Fruit fly (Drosophila melanogaster): ENCODE measurements around the gene CG13855.

The CG13855 gene

dm6 chr3R:22367126-22368076, 38.3 kb upstream of the CG13855 start, which contains the start of the genes Polr3F and PyK (continued):
- TF ChIP-seq lab (GFP tag; optimal IDR thresholded peaks at IDR 0.05), result peak; percentile 43
- no peak for TF ChIP-seq CG4282 (GFP tag; optimal IDR thresholded peaks at IDR 0.05)
- no peak for TF ChIP-seq pfk (GFP tag; optimal IDR thresholded peaks at IDR 0.05)
- TF ChIP-seq lola (GFP tag; optimal IDR thresholded peaks at IDR 0.05), result no peak
- TF ChIP-seq tup (GFP tag; optimal IDR thresholded peaks at IDR 0.05), result no peak
- no peak for TF ChIP-seq CG33213 (GFP tag; optimal IDR thresholded peaks at IDR 0.05)
- peak; percentile 9 for TF ChIP-seq twi (tag; optimal IDR thresholded peaks at IDR 0.05)
- no peak for TF ChIP-seq CG2129 (GFP tag; IDR thresholded peaks at IDR 0.05; ENCODE audit: partially characterized antibody)
- no peak for TF ChIP-seq CG42726 (GFP tag; IDR thresholded peaks at IDR 0.05; ENCODE audit: partially characterized antibody)
- no peak for TF ChIP-seq Eip74EF (GFP tag; optimal IDR thresholded peaks at IDR 0.05)
- TF ChIP-seq Opbp (GFP tag; IDR thresholded peaks at IDR 0.05; ENCODE audit: partially characterized antibody), result no peak
- no peak for TF ChIP-seq Hand (GFP tag; optimal IDR thresholded peaks at IDR 0.05)
- peak; percentile 3 for TF ChIP-seq dmrt99B (tag; optimal IDR thresholded peaks at IDR 0.05)
- no peak for TF ChIP-seq jing (GFP tag; optimal IDR thresholded peaks at IDR 0.05)
- no peak for TF ChIP-seq CG17359 (tag; optimal IDR thresholded peaks at IDR 0.05)
- no peak for TF ChIP-seq ttk (GFP tag; IDR thresholded peaks at IDR 0.05)
- TF ChIP-seq MBD-R2 (GFP tag; IDR thresholded peaks at IDR 0.05), result peak; percentile 71; the same call in 1 of the 2 replicates
- TF ChIP-seq ind (GFP tag; optimal IDR thresholded peaks at IDR 0.05), result peak; percentile 14
- TF ChIP-seq E2f1 (GFP tag; IDR thresholded peaks at IDR 0.05), result no peak
- TF ChIP-seq CG31365 (tag; optimal IDR thresholded peaks at IDR 0.05), result no peak
- no peak for TF ChIP-seq CG10462 (GFP tag; optimal IDR thresholded peaks at IDR 0.05)
- no peak for TF ChIP-seq CG13894 (tag; optimal IDR thresholded peaks at IDR 0.05)
- TF ChIP-seq maf-S (GFP tag; optimal IDR thresholded peaks at IDR 0.05), result no peak
- TF ChIP-seq CG6272 (GFP tag; IDR thresholded peaks at IDR 0.05), result no peak
- no peak for TF ChIP-seq Sry-β (GFP tag; optimal IDR thresholded peaks at IDR 0.05)
- TF ChIP-seq luna (GFP tag; optimal IDR thresholded peaks at IDR 0.05), result no peak
- TF ChIP-seq scrt (GFP tag; optimal IDR thresholded peaks at IDR 0.05), result no peak
- TF ChIP-seq bcd (GFP tag; optimal IDR thresholded peaks at IDR 0.05), result no peak
- TF ChIP-seq peb (GFP tag; IDR thresholded peaks at IDR 0.05), result no peak
- TF ChIP-seq amos (GFP tag; IDR thresholded peaks at IDR 0.05; ENCODE audit: partially characterized antibody), result no peak; the same call in 1 of the 2 replicates
- TF ChIP-seq Sin3A (optimal IDR thresholded peaks at IDR 0.05), result peak; percentile 18
- peak; percentile 44 for TF ChIP-seq Meics (GFP tag; optimal IDR thresholded peaks at IDR 0.05)
- no peak for TF ChIP-seq CG14965 (GFP tag; optimal IDR thresholded peaks at IDR 0.05; ENCODE audit: borderline replicate concordance)
- no peak for TF ChIP-seq CG1792 (GFP tag; optimal IDR thresholded peaks at IDR 0.05)
- no peak for TF ChIP-seq CG2875 (GFP tag; optimal IDR thresholded peaks at IDR 0.05)
- no peak for TF ChIP-seq CG32532 (GFP tag; IDR thresholded peaks at IDR 0.05)
- TF ChIP-seq bab2 (GFP tag; optimal IDR thresholded peaks at IDR 0.05), result no peak
- TF ChIP-seq Poxn (GFP tag; IDR thresholded peaks at IDR 0.05), result no peak
- TF ChIP-seq CG17186 (GFP tag; optimal IDR thresholded peaks at IDR 0.05), result no peak
- TF ChIP-seq fd64A (GFP tag; optimal IDR thresholded peaks at IDR 0.05), result no peak
- no peak for TF ChIP-seq CG8765 (GFP tag; IDR thresholded peaks at IDR 0.05)
- no peak for TF ChIP-seq CG15073 (GFP tag; optimal IDR thresholded peaks at IDR 0.05)
- TF ChIP-seq CG3163 (GFP tag; optimal IDR thresholded peaks at IDR 0.05), result no peak
- TF ChIP-seq Dip2 (GFP tag; IDR thresholded peaks at IDR 0.05), result no peak
- no peak for TF ChIP-seq ken (GFP tag; IDR thresholded peaks at IDR 0.05)
- TF ChIP-seq CG3838 (GFP tag; optimal IDR thresholded peaks at IDR 0.05), result peak; percentile 26
- peak; percentile 50 for TF ChIP-seq Nf-YC (tag; optimal IDR thresholded peaks at IDR 0.05)
- no peak for TF ChIP-seq stc (GFP tag; IDR thresholded peaks at IDR 0.05)
